Fruit fly (Drosophila melanogaster) whole organism, embryonic: ENCODE results near the gene CG10195.

ENCODE experiments used
- Adf1 ChIP-seq: fragments of 200-800 bp; sonication (Bioruptor generic); IDR thresholded peaks from 2 replicates; pipeline ENCODE4 v1.3.6; 2022; ENCODE audit warnings: missing biosample characterization, missing genetic modification characterization
- B-H2 ChIP-seq: fragments of 200-800 bp; sonication (Bioruptor generic); optimal IDR thresholded peaks from 2 replicates; lab custom pipeline; 2018; ENCODE audit warnings: missing biosample characterization, mild to moderate bottlenecking, missing genetic modification characterization
- CG10209 ChIP-seq: fragments of 200-800 bp; sonication (Bioruptor generic); optimal IDR thresholded peaks from 3 replicates; lab custom pipeline; 2017; ENCODE audit warnings: missing biosample characterization, mild to moderate bottlenecking, missing genetic modification characterization, missing genetic modification reagents
- CG1024 ChIP-seq: fragments of 200-800 bp; sonication (Bioruptor generic); IDR thresholded peaks from 2 replicates; pipeline ENCODE4 v1.3.6; 2022; ENCODE audit warnings: missing biosample characterization, missing genetic modification characterization
- CG10366 ChIP-seq: fragments of 200-800 bp; sonication (Bioruptor generic); IDR thresholded peaks from 2 replicates; pipeline ENCODE4 v1.3.6; 2022; ENCODE audit warnings: missing biosample characterization, missing genetic modification characterization
- CG10431 ChIP-seq: fragments of 200-800 bp; sonication (Bioruptor generic); optimal IDR thresholded peaks from 3 replicates; lab custom pipeline; 2018; ENCODE audit warnings: missing biosample characterization, mild to moderate bottlenecking, missing genetic modification characterization
- CG10543 ChIP-seq: fragments of 200-800 bp; sonication (Bioruptor generic); optimal IDR thresholded peaks from 3 replicates; lab custom pipeline; 2017; ENCODE audit warnings: missing biosample characterization, mild to moderate bottlenecking, missing genetic modification characterization, moderate library complexity
- CG11247 ChIP-seq: fragments of 200-800 bp; sonication (Bioruptor generic); IDR thresholded peaks from 2 replicates; pipeline ENCODE4 v1.3.6; 2022; ENCODE audit warnings: missing biosample characterization, missing genetic modification characterization
- CG11695 ChIP-seq: fragments of 200-800 bp; sonication (Bioruptor generic); IDR thresholded peaks from 3 replicates; pipeline ENCODE4 v1.3.6; 2022; ENCODE audit warnings: missing biosample characterization, missing genetic modification characterization
- CG12942 ChIP-seq: fragments of 200-800 bp; sonication (Bioruptor generic); optimal IDR thresholded peaks from 3 replicates; lab custom pipeline; 2016; ENCODE audit warnings: missing biosample characterization, missing genetic modification characterization
- CG14710 ChIP-seq: fragments of 200-800 bp; sonication (Bioruptor generic); optimal IDR thresholded peaks from 3 replicates; lab custom pipeline; 2019; ENCODE audit warnings: missing biosample characterization, mild to moderate bottlenecking, missing genetic modification characterization, moderate library complexity
- CG15073 ChIP-seq: fragments of 200-800 bp; sonication (Bioruptor generic); optimal IDR thresholded peaks from 2 replicates; lab custom pipeline; 2016; ENCODE audit warnings: missing biosample characterization, missing genetic modification characterization
- CG16813 ChIP-seq: fragments of 200-800 bp; sonication (Bioruptor generic); IDR thresholded peaks from 3 replicates; pipeline ENCODE4 v1.3.6; 2022; ENCODE audit warnings: missing biosample characterization, missing genetic modification characterization; ENCODE audit not compliant: partially characterized antibody
- CG17361 ChIP-seq: fragments of 200-800 bp; sonication (Bioruptor generic); IDR thresholded peaks from 3 replicates; pipeline ENCODE4 v1.3.6; 2022; ENCODE audit warnings: missing biosample characterization, missing genetic modification characterization
- CG2129 ChIP-seq: fragments of 200-800 bp; sonication (Bioruptor generic); IDR thresholded peaks from 2 replicates; pipeline ENCODE4 v1.3.6; 2022; ENCODE audit warnings: missing biosample characterization, missing genetic modification characterization; ENCODE audit not compliant: partially characterized antibody
- CG2678 ChIP-seq: fragments of 200-800 bp; sonication (Bioruptor generic); optimal IDR thresholded peaks from 3 replicates; lab custom pipeline; 2019; ENCODE audit warnings: missing biosample characterization, mild to moderate bottlenecking, missing genetic modification characterization, moderate library complexity
- CG3065 ChIP-seq: fragments of 200-800 bp; sonication (Bioruptor generic); optimal IDR thresholded peaks from 2 replicates; lab custom pipeline; 2016; ENCODE audit warnings: missing biosample characterization, missing genetic modification characterization
- CG3407 ChIP-seq: fragments of 200-800 bp; sonication (Bioruptor generic); optimal IDR thresholded peaks from 2 replicates; lab custom pipeline; 2018; ENCODE audit warnings: missing biosample characterization, mild to moderate bottlenecking, missing genetic modification characterization
- CG4360 ChIP-seq: fragments of 200-800 bp; sonication (Bioruptor generic); IDR thresholded peaks from 2 replicates; pipeline ENCODE4 v1.3.6; 2022; ENCODE audit warnings: missing biosample characterization, missing genetic modification characterization
- CG4404 ChIP-seq: fragments of 200-800 bp; sonication (Bioruptor generic); IDR thresholded peaks from 2 replicates; pipeline ENCODE4 v1.3.6; 2022; ENCODE audit warnings: missing biosample characterization, missing genetic modification characterization
- CG8944 ChIP-seq: fragments of 200-800 bp; sonication (Bioruptor generic); optimal IDR thresholded peaks from 3 replicates; lab custom pipeline; 2016; ENCODE audit warnings: missing biosample characterization, missing genetic modification characterization
- Dll ChIP-seq: fragments of 200-800 bp; sonication (Bioruptor generic); IDR thresholded peaks from 4 replicates; pipeline ENCODE4 v1.3.6; 2022; ENCODE audit warnings: missing biosample characterization, missing genetic modification characterization; ENCODE audit not compliant: partially characterized antibody
- E2f1 ChIP-seq: fragments of 200-800 bp; sonication (Bioruptor generic); IDR thresholded peaks from 2 replicates; pipeline ENCODE4 v1.3.6; 2022; ENCODE audit warnings: missing biosample characterization, missing genetic modification characterization
- H15 ChIP-seq: fragments of 200-800 bp; sonication (Bioruptor generic); IDR thresholded peaks from 3 replicates; pipeline ENCODE4 v1.3.6; 2022; ENCODE audit warnings: missing biosample characterization, missing genetic modification characterization
- Hsf ChIP-seq: fragments of 200-800 bp; sonication (Bioruptor generic); optimal IDR thresholded peaks from 3 replicates; lab custom pipeline; 2016; ENCODE audit warnings: missing biosample characterization, missing genetic modification characterization
- Lhr ChIP-seq: fragments of 200-800 bp; sonication (Bioruptor generic); optimal IDR thresholded peaks from 3 replicates; lab custom pipeline; 2017; ENCODE audit warnings: mild to moderate bottlenecking, missing biosample characterization, missing genetic modification reagents, missing genetic modification characterization
- MBD-R2 ChIP-seq: fragments of 200-800 bp; sonication (Bioruptor generic); IDR thresholded peaks from 2 replicates; pipeline ENCODE4 v1.3.6; 2022; ENCODE audit warnings: missing biosample characterization, missing genetic modification characterization
- Max ChIP-seq: fragments of 200-800 bp; sonication (Bioruptor generic); optimal IDR thresholded peaks from 2 replicates; lab custom pipeline; 2016; ENCODE audit warnings: missing biosample characterization, mild to moderate bottlenecking, missing genetic modification characterization
- Meics ChIP-seq: fragments of 200-800 bp; sonication (Bioruptor generic); optimal IDR thresholded peaks from 2 replicates; lab custom pipeline; 2017; ENCODE audit warnings: missing biosample characterization, mild to moderate bottlenecking, missing genetic modification characterization
- NfI ChIP-seq: fragments of 200-800 bp; sonication (Bioruptor generic); optimal IDR thresholded peaks from 3 replicates; lab custom pipeline; 2018; ENCODE audit warnings: missing biosample characterization, mild to moderate bottlenecking, missing genetic modification characterization, moderate library complexity
- Oaz ChIP-seq: fragments of 200-800 bp; sonication (Bioruptor generic); IDR thresholded peaks from 2 replicates; pipeline ENCODE4 v1.3.6; 2022; ENCODE audit warnings: missing biosample characterization, missing genetic modification characterization
- Opbp ChIP-seq: fragments of 200-800 bp; sonication (Bioruptor generic); IDR thresholded peaks from 3 replicates; pipeline ENCODE4 v1.3.6; 2022; ENCODE audit warnings: missing biosample characterization, missing genetic modification characterization; ENCODE audit not compliant: partially characterized antibody
- Sox100B ChIP-seq: fragments of 200-800 bp; sonication (Bioruptor generic); optimal IDR thresholded peaks from 3 replicates; lab custom pipeline; 2018; ENCODE audit warnings: missing biosample characterization, mild to moderate bottlenecking, missing genetic modification characterization
- az2 ChIP-seq: fragments of 200-800 bp; sonication (Bioruptor generic); optimal IDR thresholded peaks from 3 replicates; lab custom pipeline; 2016; ENCODE audit warnings: missing biosample characterization, missing genetic modification characterization
- crol ChIP-seq: fragments of 200-800 bp; sonication (Bioruptor generic); IDR thresholded peaks from 2 replicates; pipeline ENCODE4 v1.3.6; 2022; ENCODE audit warnings: missing biosample characterization, missing genetic modification characterization
- dysf ChIP-seq: fragments of 200-800 bp; sonication (Bioruptor generic); IDR thresholded peaks from 3 replicates; pipeline ENCODE4 v1.3.6; 2022; ENCODE audit warnings: missing biosample characterization, missing genetic modification characterization
- fd96Cb ChIP-seq: fragments of 200-800 bp; sonication (Bioruptor generic); optimal IDR thresholded peaks from 2 replicates; lab custom pipeline; 2018; ENCODE audit warnings: missing biosample characterization, mild to moderate bottlenecking, missing genetic modification characterization, moderate library complexity
- gro ChIP-seq: fragments of 200-800 bp; sonication (Bioruptor generic); optimal IDR thresholded peaks from 2 replicates; lab custom pipeline; 2016; ENCODE audit warnings: missing biosample characterization, missing genetic modification characterization
- hb ChIP-seq: fragments of 200-800 bp; sonication (Bioruptor generic); IDR thresholded peaks from 3 replicates; pipeline ENCODE4 v1.3.6; 2022; ENCODE audit warnings: missing biosample characterization, missing genetic modification characterization; ENCODE audit not compliant: partially characterized antibody
- hbn ChIP-seq: fragments of 200-800 bp; sonication (Bioruptor generic); IDR thresholded peaks from 2 replicates; pipeline ENCODE4 v1.3.6; 2022; ENCODE audit warnings: missing biosample characterization, missing genetic modification characterization; ENCODE audit not compliant: partially characterized antibody
- her ChIP-seq: fragments of 200-800 bp; sonication (Bioruptor generic); optimal IDR thresholded peaks from 2 replicates; lab custom pipeline; 2016; ENCODE audit warnings: missing biosample characterization, missing genetic modification characterization
- jing ChIP-seq: fragments of 200-800 bp; sonication (Bioruptor generic); optimal IDR thresholded peaks from 2 replicates; lab custom pipeline; 2018; ENCODE audit warnings: missing biosample characterization, mild to moderate bottlenecking, missing genetic modification characterization
- mirr ChIP-seq: fragments of 200-800 bp; sonication (Bioruptor generic); optimal IDR thresholded peaks from 3 replicates; lab custom pipeline; 2018; ENCODE audit warnings: missing biosample characterization, mild to moderate bottlenecking, missing genetic modification characterization
- pzg ChIP-seq: fragments of 200-800 bp; sonication (Bioruptor generic); optimal IDR thresholded peaks from 3 replicates; lab custom pipeline; 2018; ENCODE audit warnings: missing biosample characterization, mild to moderate bottlenecking, missing genetic modification characterization, moderate library complexity
- sqz ChIP-seq: fragments of 200-800 bp; sonication (Bioruptor generic); optimal IDR thresholded peaks from 3 replicates; lab custom pipeline; 2018; ENCODE audit warnings: missing biosample characterization, mild to moderate bottlenecking, missing genetic modification characterization
- tap ChIP-seq: fragments of 200-800 bp; optimal IDR thresholded peaks from 3 replicates; lab custom pipeline; 2019; ENCODE audit warnings: missing biosample characterization, mild to moderate bottlenecking, missing genetic modification characterization, moderate library complexity
- tin ChIP-seq: fragments of 200-800 bp; sonication (Bioruptor generic); optimal IDR thresholded peaks from 3 replicates; lab custom pipeline; 2016; ENCODE audit warnings: missing biosample characterization, missing genetic modification characterization
- usp ChIP-seq: fragments of >200 bp; optimal IDR thresholded peaks from 2 replicates; lab custom pipeline; 2017; ENCODE audit warnings: missing biosample characterization, missing genetic modification characterization
- wdn ChIP-seq: fragments of 200-800 bp; sonication (Bioruptor generic); IDR thresholded peaks from 2 replicates; pipeline ENCODE4 v1.3.6; 2022; ENCODE audit warnings: missing biosample characterization, missing genetic modification characterization
- wek ChIP-seq: fragments of 200-800 bp; sonication (Bioruptor generic); optimal IDR thresholded peaks from 3 replicates; lab custom pipeline; 2018; ENCODE audit warnings: missing biosample characterization, mild to moderate bottlenecking, missing genetic modification characterization, moderate library complexity
- yki ChIP-seq: fragments of >200 bp; optimal IDR thresholded peaks from 3 replicates; lab custom pipeline; 2018

The CG10195 gene

DNA sequence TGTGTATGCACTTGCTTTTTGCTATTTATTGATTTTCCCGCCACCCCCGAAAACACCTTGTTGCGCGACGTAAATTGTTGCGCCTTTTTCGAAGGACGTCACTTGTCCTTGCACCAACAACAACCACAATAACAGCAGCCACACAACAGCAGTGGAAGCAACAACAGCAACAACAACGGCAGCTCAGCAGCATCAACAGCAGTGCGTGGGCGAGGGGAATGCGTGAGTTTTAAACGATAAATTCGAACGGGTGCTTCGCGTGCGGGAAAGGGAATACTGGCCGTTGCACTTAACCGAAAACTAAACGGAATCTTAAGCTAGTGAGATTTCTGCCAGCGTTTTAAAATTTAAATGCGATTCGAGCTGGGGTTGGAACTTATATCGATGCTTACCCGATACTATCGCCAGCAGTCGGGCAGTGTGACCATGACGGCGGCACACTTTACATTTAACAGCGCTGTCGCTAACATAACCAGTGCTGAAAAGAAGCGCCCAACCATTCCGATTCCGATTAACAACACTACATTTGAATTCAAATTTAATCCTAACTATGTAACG lies 23.9 kb upstream of the CG10195 start, which contains the start of gene cyst (continued):
- TF ChIP-seq CG16813 (GFP tag; lab: Robert Waterston, UW) (peak; percentile 94), CG11695 (GFP tag; lab: Robert Waterston, UW) (no peak), crol (peak; percentile 72), usp (no peak), CG14710 (peak; percentile 63), CG17361 (no peak), CG4404 (GFP tag; lab: Robert Waterston, UW) (no peak), tin (GFP tag; lab: Kevin White, UChicago) (peak; percentile 30), B-H2 (GFP tag; lab: Kevin White, UChicago) (peak; percentile 46), dysf (GFP tag; lab: Robert Waterston, UW) (no peak), her (GFP tag; lab: Kevin White, UChicago) (peak; percentile 12), Max (GFP tag; lab: Kevin White, UChicago) (no peak), Adf1 (peak; percentile 23; the same call in 1 of the 2 replicates), NfI (GFP tag; lab: Kevin White, UChicago) (peak; percentile 24), az2 (GFP tag; lab: Kevin White, UChicago) (no peak), hbn (peak; percentile 96), jing (no peak), tap (no peak), CG2129 (GFP tag; lab: Robert Waterston, UW) (peak; percentile 92), Oaz (GFP tag; lab: Robert Waterston, UW) (no peak), Meics (GFP tag; lab: Kevin White, UChicago) (no peak), H15 (GFP tag; lab: Robert Waterston, UW) (no peak), Opbp (GFP tag; lab: Robert Waterston, UW) (peak; percentile 97), Lhr (GFP tag; lab: Kevin White, UChicago) (peak; percentile 80), CG4360 (peak; percentile 96), gro (GFP tag; lab: Kevin White, UChicago) (no peak), CG11247 (GFP tag; lab: Robert Waterston, UW) (peak; percentile 19; the same call in 1 of the 2 replicates), yki (lab: Kevin White, UChicago) (no peak), CG10209 (GFP tag; lab: Kevin White, UChicago) (no peak), hb (GFP tag; lab: Robert Waterston, UW) (peak; percentile 94), CG10431 (GFP tag; lab: Kevin White, UChicago) (no peak), CG10543 (no peak), Sox100B (GFP tag; lab: Kevin White, UChicago) (no peak), CG3407 (GFP tag; lab: Kevin White, UChicago) (no peak), fd96Cb (no peak), CG12942 (GFP tag; lab: Kevin White, UChicago) (no peak), CG10366 (GFP tag; lab: Robert Waterston, UW) (no peak), CG8944 (GFP tag; lab: Kevin White, UChicago) (peak; percentile 3), Hsf (GFP tag; lab: Kevin White, UChicago) (peak; percentile 18), sqz (GFP tag; lab: Kevin White, UChicago) (no peak), wdn (GFP tag; lab: Robert Waterston, UW) (no peak), CG15073 (GFP tag; lab: Kevin White, UChicago) (no peak), CG2678 (tag; lab: Kevin White, UChicago) (no peak), E2f1 (no peak), mirr (GFP tag; lab: Kevin White, UChicago) (no peak), MBD-R2 (GFP tag; lab: Robert Waterston, UW) (peak; percentile 64), wek (GFP tag; lab: Kevin White, UChicago) (no peak), pzg (GFP tag; lab: Kevin White, UChicago) (peak; percentile 95), CG3065 (GFP tag; lab: Kevin White, UChicago) (no peak), CG1024 (no peak), Dll (GFP tag; lab: Robert Waterston, UW) (peak; percentile 97)
